Fruit fly (Drosophila melanogaster): ENCODE data around the gene tara.
A peak's percentile ranks its signal among the peaks of the same experiment; 100 is the strongest.

tara gene

DNA sequence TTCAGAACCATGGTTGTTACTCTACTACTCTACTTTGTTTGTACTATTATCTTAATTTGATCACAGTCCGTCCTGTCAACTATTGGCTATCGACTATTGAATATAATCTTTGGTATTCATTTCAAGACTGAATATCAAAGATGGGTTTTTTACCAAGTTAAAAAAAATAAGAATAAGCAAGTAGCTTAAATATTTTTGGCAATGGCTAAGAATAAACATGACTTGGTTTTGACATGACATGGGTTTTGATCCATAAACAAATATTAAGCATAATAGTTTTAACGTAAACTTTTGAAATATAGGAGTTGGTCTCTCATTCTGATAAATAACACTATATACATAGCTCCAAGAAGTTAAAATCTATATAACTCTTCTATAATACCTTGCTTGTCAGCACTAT is 16.4 kb downstream of the tara start (continued):
- TF ChIP-seq CG9437 (GFP tag; optimal IDR thresholded peaks at IDR 0.05), result peak; percentile 68
- peak; percentile 51 for TF ChIP-seq CG9727 (GFP tag; optimal IDR thresholded peaks at IDR 0.05)
- TF ChIP-seq stc (GFP tag; IDR thresholded peaks at IDR 0.05), result no peak
- no peak for TF ChIP-seq CG17912 (GFP tag; optimal IDR thresholded peaks at IDR 0.05)
- no peak for TF ChIP-seq nmo (GFP tag; optimal IDR thresholded peaks at IDR 0.05)
- TF ChIP-seq CG7556 (GFP tag; optimal IDR thresholded peaks at IDR 0.05), result peak; percentile 71
- no peak for TF ChIP-seq pfk (GFP tag; optimal IDR thresholded peaks at IDR 0.05)
- TF ChIP-seq az2 (GFP tag; optimal IDR thresholded peaks at IDR 0.05), result no peak
- no peak for TF ChIP-seq da (GFP tag; optimal IDR thresholded peaks at IDR 0.05)
- TF ChIP-seq CG11723 (GFP tag; optimal IDR thresholded peaks at IDR 0.05), result peak; percentile 21
- no peak for TF ChIP-seq D19A (tag; optimal IDR thresholded peaks at IDR 0.05)
- TF ChIP-seq CG13894 (tag; optimal IDR thresholded peaks at IDR 0.05), result no peak
- TF ChIP-seq p53 (GFP tag; optimal IDR thresholded peaks at IDR 0.05), result no peak
- no peak for TF ChIP-seq zen2 (GFP tag; IDR thresholded peaks at IDR 0.05; ENCODE audit: partially characterized antibody)
- TF ChIP-seq CG3726 (GFP tag; IDR thresholded peaks at IDR 0.05), result no peak
- TF ChIP-seq CG16779 (GFP tag; IDR thresholded peaks at IDR 0.05), result no peak
- TF ChIP-seq Hand (GFP tag; optimal IDR thresholded peaks at IDR 0.05), result no peak
- no peak for TF ChIP-seq CG9932 (GFP tag; IDR thresholded peaks at IDR 0.05)
- no peak for TF ChIP-seq CG10321 (GFP tag; IDR thresholded peaks at IDR 0.05)
- TF ChIP-seq Usf (GFP tag; optimal IDR thresholded peaks at IDR 0.05), result peak; percentile 31
- no peak for TF ChIP-seq sd (tag; optimal IDR thresholded peaks at IDR 0.05)
- no peak for TF ChIP-seq Ets65A (GFP tag)
- TF ChIP-seq Hmx (GFP tag; optimal IDR thresholded peaks at IDR 0.05), result peak; percentile 39
- TF ChIP-seq tin (GFP tag; optimal IDR thresholded peaks at IDR 0.05), result no peak
- TF ChIP-seq CG2678 (tag; optimal IDR thresholded peaks at IDR 0.05), result peak; percentile 56
- TF ChIP-seq lab (GFP tag; optimal IDR thresholded peaks at IDR 0.05), result no peak
- no peak for TF ChIP-seq CG8089 (GFP tag; optimal IDR thresholded peaks at IDR 0.05)
- TF ChIP-seq Lhr (GFP tag; optimal IDR thresholded peaks at IDR 0.05), result peak; percentile 12
- no peak for TF ChIP-seq mirr (GFP tag; optimal IDR thresholded peaks at IDR 0.05)
- TF ChIP-seq Spps (tag; optimal IDR thresholded peaks at IDR 0.05), result no peak
- no peak for TF ChIP-seq CG18011 (GFP tag; optimal IDR thresholded peaks at IDR 0.05)
- peak in 1 of 3 experiments; percentile 68 for TF ChIP-seq lola (GFP tag; optimal IDR thresholded peaks at IDR 0.05)
- TF ChIP-seq CG14710 (tag; optimal IDR thresholded peaks at IDR 0.05), result peak; percentile 16
- TF ChIP-seq MESR4 (GFP tag; optimal IDR thresholded peaks at IDR 0.05), result no peak
- TF ChIP-seq CG11093 (GFP tag; IDR thresholded peaks at IDR 0.05), result no peak
- no peak for TF ChIP-seq Hey (tag; optimal IDR thresholded peaks at IDR 0.05)
- no peak for TF ChIP-seq CG30020 (tag; optimal IDR thresholded peaks at IDR 0.05)
- no peak for TF ChIP-seq nerfin-2 (GFP tag; IDR thresholded peaks at IDR 0.05; ENCODE audit: partially characterized antibody)
- no peak for TF ChIP-seq gcm2 (GFP tag; optimal IDR thresholded peaks at IDR 0.05)
- no peak for TF ChIP-seq CG18764 (GFP tag; optimal IDR thresholded peaks at IDR 0.05)
- peak; percentile 73 for TF ChIP-seq tio (GFP tag; optimal IDR thresholded peaks at IDR 0.05)
- peak; percentile 16 for TF ChIP-seq slou (GFP tag; optimal IDR thresholded peaks at IDR 0.05)
- peak; percentile 36 for TF ChIP-seq CG3281 (GFP tag; optimal IDR thresholded peaks at IDR 0.05)
- TF ChIP-seq Meics (GFP tag; optimal IDR thresholded peaks at IDR 0.05), result peak; percentile 49
- no peak for TF ChIP-seq CG11085 (GFP tag; IDR thresholded peaks at IDR 0.05)
- no peak for TF ChIP-seq CG12659 (GFP tag; optimal IDR thresholded peaks at IDR 0.05)
- TF ChIP-seq ci (GFP tag; IDR thresholded peaks at IDR 0.05), result no peak
- TF ChIP-seq CG6689 (GFP tag; IDR thresholded peaks at IDR 0.05), result no peak
- TF ChIP-seq BtbVII (GFP tag; optimal IDR thresholded peaks at IDR 0.05), result no peak
- no peak for TF ChIP-seq CG4854 (GFP tag; optimal IDR thresholded peaks at IDR 0.05)
- peak; percentile 26 for TF ChIP-seq D19B (GFP tag; optimal IDR thresholded peaks at IDR 0.05)
